Worm (Caenorhabditis elegans): Measurements from ENCODE around the gene clec-138.

Gene clec-138

DNA sequence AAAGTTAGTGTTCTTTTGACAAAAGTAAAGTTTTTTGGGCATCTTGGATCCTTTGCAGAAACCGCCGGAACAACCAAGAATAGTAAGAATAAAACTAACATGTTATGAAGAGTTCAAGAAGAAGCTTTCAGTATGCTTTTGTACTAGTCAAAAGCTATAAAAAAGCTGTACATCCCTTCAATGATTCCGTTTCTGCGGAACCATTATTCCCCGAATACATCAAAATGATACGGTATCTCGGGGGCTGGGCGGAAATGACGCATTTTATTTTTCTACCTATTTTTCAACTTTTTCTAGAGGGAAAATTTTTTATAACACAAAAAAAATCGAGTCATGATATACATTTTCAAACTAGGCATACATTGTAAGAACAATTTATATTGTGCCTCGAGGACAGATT, at the start of gene clec-138:
Gene clec-138 (minus strand): TSS at position 101 of the 400 bp plus-strand sequence.
- TF ChIP-seq pes-1 (GFP tag; IDR thresholded peaks at IDR 0.05) (no peak), scrt-1 (GFP tag; IDR thresholded peaks at IDR 0.05) (no peak), F13C5.2 (tag; optimal IDR thresholded peaks at IDR 0.05) (no peak), tra-4 (tag; optimal IDR thresholded peaks at IDR 0.05) (no peak), ceh-13 (GFP tag; optimal IDR thresholded peaks at IDR 0.05) (no peak), tbx-37 (GFP tag; conservative IDR thresholded peaks at IDR 0.05) (no peak), aly-1 (tag; optimal IDR thresholded peaks at IDR 0.05) (no peak), hnd-1 (tag; optimal IDR thresholded peaks at IDR 0.05) (no peak), flt-1 (GFP tag; IDR thresholded peaks at IDR 0.05) (no peak), sea-1 (GFP tag; conservative IDR thresholded peaks at IDR 0.05) (no peak), hmg-4 (GFP tag; optimal IDR thresholded peaks at IDR 0.05) (no peak), tbx-11 (GFP tag; IDR thresholded peaks at IDR 0.05) (no peak)

DNA sequence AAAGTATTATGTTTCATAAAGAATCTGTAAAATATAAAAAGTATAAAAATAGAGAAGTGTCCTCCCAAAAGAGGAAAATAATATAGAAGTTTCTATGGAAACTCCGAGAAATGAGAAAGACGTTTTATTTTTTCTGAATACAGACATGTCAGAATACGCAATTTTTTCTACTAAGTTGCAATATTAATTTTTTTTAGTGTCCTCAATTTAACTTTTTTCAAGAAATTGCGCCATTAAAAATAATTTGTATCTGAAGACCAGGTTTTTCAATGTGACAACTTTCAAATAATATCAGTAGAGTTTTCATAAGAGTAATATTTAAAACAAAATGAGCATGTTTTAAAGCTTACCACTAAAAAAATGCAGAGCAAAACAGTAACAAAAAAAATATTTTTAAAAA, 48.0 kb upstream of the clec-138 start, which contains the start of gene fut-5:
Gene fut-5 (minus strand): TSS at position 101 of the 400 bp plus-strand sequence.
- TF ChIP-seq ets-7 (tag; optimal IDR thresholded peaks at IDR 0.05) (no peak), scrt-1 (GFP tag; IDR thresholded peaks at IDR 0.05) (no peak)

DNA sequence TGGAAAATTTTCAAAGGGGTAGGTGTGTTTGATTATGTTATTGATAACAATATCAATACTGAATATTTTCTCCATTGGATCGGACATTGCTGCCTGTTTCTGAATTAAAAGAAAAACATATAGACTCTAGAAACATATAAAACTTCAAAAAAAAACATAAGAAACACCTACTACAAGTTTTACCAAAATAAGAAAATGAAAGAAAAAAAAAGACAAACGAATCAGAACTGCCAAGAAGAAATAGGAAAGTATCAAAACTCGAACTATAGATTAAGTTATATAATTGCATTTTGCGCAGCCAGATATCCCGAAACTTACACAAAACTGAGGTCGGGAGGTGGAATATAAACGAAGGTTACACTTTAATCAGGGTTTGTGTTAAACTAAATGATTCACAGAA, 45.8 kb upstream of the clec-138 start, which contains the start of gene T05A7.11:
Gene T05A7.11 (minus strand): TSS at position 101 of the 400 bp plus-strand sequence.
- TF ChIP-seq ceh-36 (tag; optimal IDR thresholded peaks at IDR 0.05), result no peak
- no peak for TF ChIP-seq ceh-13 (GFP tag; optimal IDR thresholded peaks at IDR 0.05)
- no peak for TF ChIP-seq scrt-1 (GFP tag; IDR thresholded peaks at IDR 0.05)
- no peak for TF ChIP-seq sea-1 (GFP tag; conservative IDR thresholded peaks at IDR 0.05)
- no peak for TF ChIP-seq pes-1 (GFP tag; IDR thresholded peaks at IDR 0.05)
- no peak for TF ChIP-seq tra-4 (tag; optimal IDR thresholded peaks at IDR 0.05)
- no peak for TF ChIP-seq tbx-37 (GFP tag; conservative IDR thresholded peaks at IDR 0.05)
- TF ChIP-seq F13C5.2 (tag; optimal IDR thresholded peaks at IDR 0.05), result no peak
- TF ChIP-seq flt-1 (GFP tag; IDR thresholded peaks at IDR 0.05), result no peak
- TF ChIP-seq hmg-4 (GFP tag; optimal IDR thresholded peaks at IDR 0.05), result no peak
- TF ChIP-seq hnd-1 (tag; optimal IDR thresholded peaks at IDR 0.05), result no peak
- TF ChIP-seq hmbx-1 (tag; optimal IDR thresholded peaks at IDR 0.05), result no peak
- no peak for TF ChIP-seq B0310.2 (tag; optimal IDR thresholded peaks at IDR 0.05)
- no peak for TF ChIP-seq ama-1 (optimal IDR thresholded peaks at IDR 0.05)

DNA sequence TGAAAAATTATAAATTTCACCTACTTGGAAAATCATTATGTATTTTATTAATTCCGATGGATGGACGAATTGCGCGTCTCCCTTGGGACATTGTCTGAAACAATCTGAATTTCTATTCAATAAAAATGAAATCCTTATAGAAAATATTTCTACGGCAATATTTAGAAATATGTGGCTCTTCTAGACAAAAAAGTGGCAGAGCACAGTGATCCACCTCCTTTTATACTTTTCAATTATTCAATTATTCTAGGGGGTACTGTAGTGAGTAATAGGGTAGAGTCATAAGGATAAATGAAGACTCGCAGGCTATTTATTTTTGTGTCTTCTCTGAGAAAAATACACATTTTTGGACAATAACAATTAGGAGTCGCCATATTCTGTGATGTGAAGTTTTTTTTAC, 43.6 kb upstream of the clec-138 start, which contains the start of gene T05A7.12:
Gene T05A7.12 (minus strand): TSS at position 101 of the 400 bp plus-strand sequence.
- TF ChIP-seq B0310.2 (tag; optimal IDR thresholded peaks at IDR 0.05) (no peak), ets-7 (tag; optimal IDR thresholded peaks at IDR 0.05) (no peak), hmg-4 (GFP tag; optimal IDR thresholded peaks at IDR 0.05) (no peak), F13C5.2 (tag; optimal IDR thresholded peaks at IDR 0.05) (no peak), aly-1 (tag; optimal IDR thresholded peaks at IDR 0.05) (no peak), tra-4 (tag; optimal IDR thresholded peaks at IDR 0.05) (no peak), ama-1 (optimal IDR thresholded peaks at IDR 0.05) (no peak), tbx-11 (GFP tag; IDR thresholded peaks at IDR 0.05) (no peak), flt-1 (GFP tag; IDR thresholded peaks at IDR 0.05) (no peak), sea-1 (GFP tag; conservative IDR thresholded peaks at IDR 0.05) (no peak)

DNA sequence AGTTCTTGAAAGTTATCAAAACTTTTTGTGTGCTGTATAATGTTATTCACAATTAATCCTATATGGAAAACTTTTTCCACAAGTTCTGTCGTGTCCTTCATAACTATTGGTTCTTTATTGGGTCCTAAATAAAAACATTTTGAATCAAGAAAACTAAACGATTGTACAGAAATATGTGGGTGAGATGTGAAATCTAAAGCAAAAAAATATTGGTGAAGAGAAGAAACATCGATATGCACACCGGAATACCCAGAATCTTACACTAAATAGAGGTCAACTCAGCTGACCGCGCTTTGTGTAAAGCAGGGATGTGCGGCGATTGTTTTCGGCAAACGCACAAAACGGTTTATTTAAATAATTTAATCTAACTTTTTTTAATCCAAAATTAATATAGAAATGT, 41.7 kb upstream of the clec-138 start, which contains the start of gene T05A7.13:
Gene T05A7.13 (minus strand): TSS at position 101 of the 400 bp plus-strand sequence.
- TF ChIP-seq tbx-11 (GFP tag; IDR thresholded peaks at IDR 0.05) (no peak), hmbx-1 (tag; optimal IDR thresholded peaks at IDR 0.05) (no peak), ets-7 (tag; optimal IDR thresholded peaks at IDR 0.05) (no peak), ama-1 (optimal IDR thresholded peaks at IDR 0.05) (no peak), F13C5.2 (tag; optimal IDR thresholded peaks at IDR 0.05) (no peak)

DNA sequence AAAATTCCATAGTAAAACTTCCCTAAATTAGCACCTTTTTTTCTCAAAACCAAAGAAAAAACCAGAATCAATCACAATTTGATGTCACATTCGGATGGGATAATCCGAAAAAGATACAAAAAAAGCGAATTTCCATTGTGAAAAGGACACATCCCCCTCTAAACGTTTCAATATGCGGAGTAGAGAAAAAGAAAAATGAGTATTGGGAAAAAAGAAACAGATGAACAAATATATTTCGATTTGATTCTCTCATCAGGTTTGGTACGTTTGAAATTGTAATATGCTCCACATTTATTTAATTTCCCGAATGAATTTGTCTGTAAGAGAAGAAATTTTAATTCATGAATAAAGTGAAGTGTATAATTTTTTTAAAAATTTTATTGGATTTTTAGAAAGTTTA, 38.6 kb upstream of the clec-138 start:
- TF ChIP-seq tra-4 (tag; optimal IDR thresholded peaks at IDR 0.05), result no peak

DNA sequence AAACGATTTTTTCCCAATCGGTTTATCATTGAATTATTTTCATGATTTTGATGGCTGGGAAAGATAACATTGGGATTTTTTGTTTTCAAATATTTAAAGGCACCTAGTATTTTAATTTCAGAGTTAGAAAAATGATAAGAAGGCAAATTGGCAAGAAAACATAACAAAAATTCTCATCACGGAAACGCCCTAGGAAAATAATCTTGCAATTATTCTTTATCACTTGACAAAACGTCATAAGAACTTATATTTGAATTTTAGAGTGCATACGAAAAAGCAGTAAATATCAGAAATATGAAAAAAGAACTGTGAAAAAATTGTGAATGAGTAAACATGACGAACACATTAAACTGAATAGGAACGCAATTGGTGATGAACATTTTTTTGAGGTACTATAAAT, 37.8 kb upstream of the clec-138 start:
- no peak for TF ChIP-seq F13C5.2 (tag; optimal IDR thresholded peaks at IDR 0.05)
- no peak for TF ChIP-seq hnd-1 (tag; optimal IDR thresholded peaks at IDR 0.05)
- TF ChIP-seq sea-1 (GFP tag; conservative IDR thresholded peaks at IDR 0.05), result no peak
- no peak for TF ChIP-seq scrt-1 (GFP tag; IDR thresholded peaks at IDR 0.05)
- no peak for TF ChIP-seq flt-1 (GFP tag; IDR thresholded peaks at IDR 0.05)
- TF ChIP-seq ceh-36 (tag; optimal IDR thresholded peaks at IDR 0.05), result no peak
- TF ChIP-seq pes-1 (GFP tag; IDR thresholded peaks at IDR 0.05), result no peak
- no peak for TF ChIP-seq hmbx-1 (tag; optimal IDR thresholded peaks at IDR 0.05)
- TF ChIP-seq tra-4 (tag; optimal IDR thresholded peaks at IDR 0.05), result no peak
- no peak for TF ChIP-seq ceh-13 (GFP tag; optimal IDR thresholded peaks at IDR 0.05)

DNA sequence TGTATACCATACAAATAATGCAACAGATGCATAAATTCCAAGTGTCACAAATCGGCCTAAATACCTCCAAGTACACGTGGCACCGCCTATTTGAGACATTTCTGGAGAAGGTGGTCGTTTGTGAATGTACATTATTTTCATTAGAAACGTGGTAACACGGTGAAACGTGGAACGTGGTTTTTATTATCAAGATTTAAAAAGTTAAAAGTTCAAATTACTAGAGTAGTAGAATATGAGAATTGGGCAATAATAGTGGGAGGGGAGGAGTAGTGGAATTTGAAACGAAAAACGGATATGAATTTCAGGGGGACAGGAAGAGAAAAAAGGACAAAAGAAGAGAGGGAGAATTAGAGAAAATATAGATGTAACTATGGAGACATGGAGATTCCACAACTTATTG, 36.2 kb upstream of the clec-138 start, which contains the start of gene fut-6:
Gene fut-6 (minus strand): TSS at position 101 of the 400 bp plus-strand sequence.
- TF ChIP-seq sea-1 (GFP tag; conservative IDR thresholded peaks at IDR 0.05), result no peak
- no peak for TF ChIP-seq tbx-37 (GFP tag; conservative IDR thresholded peaks at IDR 0.05)
- no peak for TF ChIP-seq ets-7 (tag; optimal IDR thresholded peaks at IDR 0.05)
- no peak for TF ChIP-seq hnd-1 (tag; optimal IDR thresholded peaks at IDR 0.05)
- no peak for TF ChIP-seq F13C5.2 (tag; optimal IDR thresholded peaks at IDR 0.05)
- no peak for TF ChIP-seq hmbx-1 (tag; optimal IDR thresholded peaks at IDR 0.05)
- no peak for TF ChIP-seq ama-1 (optimal IDR thresholded peaks at IDR 0.05)
- no peak for TF ChIP-seq aly-1 (tag; optimal IDR thresholded peaks at IDR 0.05)
- no peak for TF ChIP-seq scrt-1 (GFP tag; IDR thresholded peaks at IDR 0.05)
- TF ChIP-seq tra-4 (tag; optimal IDR thresholded peaks at IDR 0.05), result no peak
- TF ChIP-seq flt-1 (GFP tag; IDR thresholded peaks at IDR 0.05), result no peak

DNA sequence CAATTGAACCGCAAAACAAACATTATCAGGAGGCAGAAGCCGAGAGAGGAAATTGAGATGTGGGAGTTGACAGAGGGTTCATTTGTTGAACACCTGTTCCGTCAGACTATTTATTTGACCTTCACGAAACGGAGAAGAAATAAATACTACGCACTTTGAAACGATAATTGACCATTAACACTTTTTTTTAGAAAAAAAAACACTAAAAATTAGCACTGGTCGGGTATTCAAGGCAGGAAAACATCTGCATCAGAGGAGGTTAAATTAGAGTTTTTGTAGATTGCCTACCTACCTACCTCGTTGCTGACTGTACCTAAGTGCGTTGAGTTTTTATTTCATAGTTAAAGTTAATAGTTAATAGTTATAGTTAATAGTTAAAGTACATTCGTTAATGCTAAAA, 30.5 kb upstream of the clec-138 start:
- TF ChIP-seq hmbx-1 (tag; optimal IDR thresholded peaks at IDR 0.05) (no peak), ets-7 (tag; optimal IDR thresholded peaks at IDR 0.05) (no peak), B0310.2 (tag; optimal IDR thresholded peaks at IDR 0.05) (no peak), ceh-36 (tag; optimal IDR thresholded peaks at IDR 0.05) (no peak), sea-1 (GFP tag; conservative IDR thresholded peaks at IDR 0.05) (no peak), tbx-11 (GFP tag; IDR thresholded peaks at IDR 0.05) (no peak), flt-1 (GFP tag; IDR thresholded peaks at IDR 0.05) (no peak), tra-4 (tag; optimal IDR thresholded peaks at IDR 0.05) (no peak), F13C5.2 (tag; optimal IDR thresholded peaks at IDR 0.05) (no peak), ceh-13 (GFP tag; optimal IDR thresholded peaks at IDR 0.05) (no peak), hmg-4 (GFP tag; optimal IDR thresholded peaks at IDR 0.05) (no peak), scrt-1 (GFP tag; IDR thresholded peaks at IDR 0.05) (no peak), ama-1 (optimal IDR thresholded peaks at IDR 0.05) (no peak), aly-1 (tag; optimal IDR thresholded peaks at IDR 0.05) (no peak)

Data from whole organism, early embryonic.